Worm (Caenorhabditis elegans): ENCODE data around the gene lips-11.
A peak's percentile ranks its signal among the peaks of the same experiment; 100 is the strongest.

Gene lips-11

DNA sequence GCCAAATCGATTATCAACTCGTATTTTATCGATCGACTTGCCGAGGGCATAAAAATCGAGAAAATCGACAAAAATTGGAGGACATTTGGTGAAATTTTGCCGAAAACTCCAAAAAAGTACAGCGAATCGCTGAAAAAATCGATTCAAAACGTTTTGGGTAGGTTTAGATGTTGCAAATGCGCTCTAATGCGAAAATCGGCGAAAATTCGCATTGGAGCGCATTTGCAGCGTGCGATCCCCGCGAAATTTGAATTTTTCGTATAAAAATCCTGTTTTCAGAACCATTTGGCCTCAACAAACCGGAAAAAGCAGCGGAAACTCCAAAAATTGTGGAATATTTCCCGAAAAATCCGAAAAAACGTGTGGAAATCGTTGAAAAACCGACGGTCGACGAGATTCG, 15.7 kb upstream of the lips-11 start:
- no peak for TF ChIP-seq dpl-1 (GFP tag; optimal IDR thresholded peaks at IDR 0.05)
- TF ChIP-seq isw-1 (GFP tag; IDR thresholded peaks at IDR 0.05): no peak
- TF ChIP-seq nhr-77 (tag; optimal IDR thresholded peaks at IDR 0.05): no peak
- TF ChIP-seq elt-2 (tag; optimal IDR thresholded peaks at IDR 0.05): no peak
- no peak for TF ChIP-seq jun-1 (tag; optimal IDR thresholded peaks at IDR 0.05)
- TF ChIP-seq nhr-19 (GFP tag; conservative IDR thresholded peaks at IDR 0.05): no peak
- no peak for TF ChIP-seq lin-14 (GFP tag; optimal IDR thresholded peaks at IDR 0.05)
- no peak for TF ChIP-seq hlh-17 (GFP tag; optimal IDR thresholded peaks at IDR 0.05; ENCODE audit: borderline replicate concordance)
- no peak for TF ChIP-seq sox-4 (tag; optimal IDR thresholded peaks at IDR 0.05)
- TF ChIP-seq ztf-11 (tag; optimal IDR thresholded peaks at IDR 0.05): no peak
- no peak for TF ChIP-seq egl-27 (tag; optimal IDR thresholded peaks at IDR 0.05)
- TF ChIP-seq nhr-28 (tag; optimal IDR thresholded peaks at IDR 0.05): no peak
- TF ChIP-seq ztf-4 (tag; optimal IDR thresholded peaks at IDR 0.05): no peak
- no peak for TF ChIP-seq unc-62 (GFP tag; optimal IDR thresholded peaks at IDR 0.05)

DNA sequence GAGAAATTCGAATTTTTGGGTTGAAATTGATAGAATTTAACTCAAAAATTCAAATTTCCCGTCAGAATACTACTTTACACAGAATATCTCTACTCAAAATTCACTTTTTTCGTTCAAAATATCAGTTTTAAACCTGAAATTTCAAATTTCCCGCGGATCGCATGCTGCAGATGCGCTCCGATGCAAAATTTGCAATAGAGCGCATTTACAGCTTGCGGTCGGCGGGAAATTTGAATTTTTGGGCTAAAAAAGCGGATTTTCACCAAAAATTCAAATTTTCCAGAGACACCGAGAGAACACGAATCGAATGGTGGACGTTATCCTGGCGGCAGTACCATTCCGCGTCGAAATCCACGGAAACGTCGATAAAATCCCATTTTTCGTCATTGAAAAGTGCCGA, 14.0 kb upstream of the lips-11 start:
- TF ChIP-seq efl-1 (optimal IDR thresholded peaks at IDR 0.05): no peak
- TF ChIP-seq efl-1 (GFP tag; optimal IDR thresholded peaks at IDR 0.05 in 1 of 2): peak in 1 of 2 experiments; percentile 84
- TF ChIP-seq nhr-12 (tag; optimal IDR thresholded peaks at IDR 0.05): no peak

DNA sequence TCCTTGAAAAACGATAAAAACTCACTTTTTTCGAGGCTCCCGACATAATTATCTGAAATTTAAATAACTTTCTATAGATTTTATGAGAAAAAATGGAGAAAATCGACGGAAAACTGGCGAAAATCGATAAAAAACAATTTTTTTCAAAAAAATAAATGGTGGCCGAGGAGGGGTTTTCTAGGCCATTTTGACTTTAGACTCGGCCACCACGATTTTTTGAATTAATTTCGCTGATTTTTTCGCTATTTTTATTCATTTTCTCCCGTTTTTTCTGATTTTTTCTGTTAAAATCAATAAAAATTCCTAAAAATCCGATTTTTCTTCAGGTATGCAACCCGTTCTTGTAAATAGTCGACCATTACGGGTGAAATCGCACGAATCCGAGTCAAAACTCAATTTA, 12.4 kb upstream of the lips-11 start, which contains the start of the genes sut-1 and eri-3:
Gene sut-1, minus strand, starts transcription at position 58 of the 400 bp plus-strand sequence.
Gene eri-3, plus strand, starts transcription at position 327 of the 400 bp plus-strand sequence.
- TF ChIP-seq efl-1 (optimal IDR thresholded peaks at IDR 0.05) (peak in 1 of 2 experiments; percentile 8), efl-1 (GFP tag; optimal IDR thresholded peaks at IDR 0.05 in 1 of 2) (peak; percentile 38 to 82), C04F5.9 (tag; optimal IDR thresholded peaks at IDR 0.05) (no peak), mep-1 (tag; optimal IDR thresholded peaks at IDR 0.05) (peak; percentile 1), snpc-4 (tag; optimal IDR thresholded peaks at IDR 0.05) (no peak), rnt-1 (tag; optimal IDR thresholded peaks at IDR 0.05) (peak; percentile 52), mdl-1 (tag; optimal IDR thresholded peaks at IDR 0.05) (no peak), tlp-1 (tag; optimal IDR thresholded peaks at IDR 0.05) (no peak), ets-5 (GFP tag; IDR thresholded peaks at IDR 0.05) (no peak), hlh-17 (GFP tag; optimal IDR thresholded peaks at IDR 0.05; ENCODE audit: borderline replicate concordance) (no peak), lin-15B (tag; optimal IDR thresholded peaks at IDR 0.05) (no peak), snu-23 (GFP tag; optimal IDR thresholded peaks at IDR 0.05) (no peak), dpl-1 (GFP tag; optimal IDR thresholded peaks at IDR 0.05) (peak in 1 of 3 experiments; percentile 28), ceh-90 (tag; optimal IDR thresholded peaks at IDR 0.05) (peak; percentile 56), lin-35 (GFP tag; optimal IDR thresholded peaks at IDR 0.05) (no peak), grh-1 (GFP tag; IDR thresholded peaks at IDR 0.05) (no peak), skn-1 (tag; optimal IDR thresholded peaks at IDR 0.05) (no peak), nhr-77 (tag; optimal IDR thresholded peaks at IDR 0.05) (no peak)

DNA sequence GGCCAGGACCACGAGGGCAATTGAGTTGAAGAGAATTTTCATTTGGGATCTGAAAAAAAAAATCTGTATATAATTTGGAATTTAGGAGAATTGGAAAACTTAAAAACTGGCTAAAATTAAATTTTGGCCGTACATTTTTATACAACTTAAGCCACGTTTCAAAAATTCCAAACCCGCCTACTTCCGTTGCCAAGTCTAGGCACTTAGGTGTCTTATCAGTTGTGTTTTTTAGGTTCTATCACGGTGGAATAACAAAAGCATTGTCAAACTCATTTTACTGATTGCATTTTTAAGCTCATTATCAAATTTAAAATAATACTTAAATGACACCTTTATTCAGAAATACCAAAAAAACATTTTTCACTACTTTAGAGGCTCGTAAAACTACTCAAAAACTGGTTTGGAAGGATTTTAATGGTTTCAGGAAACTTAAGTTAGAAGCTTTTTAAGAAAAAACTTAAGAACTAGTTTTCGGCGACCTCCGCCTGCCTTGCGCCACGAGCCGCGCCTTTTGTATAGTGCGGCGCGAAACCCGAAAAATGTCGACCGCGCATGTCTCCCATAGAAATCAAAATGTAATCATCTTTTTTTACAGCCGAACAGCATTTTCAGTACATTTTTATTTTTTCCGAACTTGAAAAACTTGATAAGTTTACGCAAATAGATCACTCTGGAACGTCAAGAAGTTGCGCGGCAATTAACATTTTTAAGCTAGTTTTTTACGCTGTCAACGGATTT, 7.4 kb upstream of the lips-11 start, which contains the start of gene lips-13:
Gene lips-13, minus strand, starts transcription at position 51 of the 738 bp plus-strand sequence.
- no peak for TF ChIP-seq unc-30 (tag; optimal IDR thresholded peaks at IDR 0.05)
- no peak for TF ChIP-seq lin-13 (GFP tag; optimal IDR thresholded peaks at IDR 0.05)
- TF ChIP-seq grh-1 (GFP tag; IDR thresholded peaks at IDR 0.05): no peak

DNA sequence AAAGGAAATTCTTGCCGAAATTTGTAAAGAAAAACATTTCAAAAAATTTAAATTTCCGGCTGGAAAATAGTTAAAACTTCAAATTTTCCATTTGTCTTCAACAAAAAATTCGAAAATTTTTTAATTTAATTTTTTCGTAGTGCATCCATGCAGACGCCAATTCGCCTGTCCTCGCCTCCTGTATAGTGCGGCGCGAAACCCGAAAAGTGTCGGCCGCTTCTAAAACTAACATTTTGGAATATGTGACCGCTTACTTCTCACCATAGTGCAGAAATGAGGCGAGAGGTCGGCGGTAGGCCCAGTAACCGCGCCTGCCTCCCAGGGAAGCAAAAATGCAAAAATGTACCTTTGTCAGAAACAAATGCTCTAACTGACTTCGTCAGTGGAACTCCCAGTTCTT, 5.7 kb upstream of the lips-11 start:
- TF ChIP-seq snpc-4 (tag; optimal IDR thresholded peaks at IDR 0.05) (peak; percentile 81), isw-1 (GFP tag; IDR thresholded peaks at IDR 0.05) (no peak)

Measured in whole organism, L1 larva.